Worm (Caenorhabditis elegans): ENCODE data around the gene mec-10.

The mec-10 gene

ce11 chrX:8479050-8479449 lies 8.9 kb upstream of the mec-10 start:
- TF ChIP-seq egl-27 (tag; optimal IDR thresholded peaks at IDR 0.05) (peak; percentile 16), F13H6.1 (tag; optimal IDR thresholded peaks at IDR 0.05) (peak; percentile 6), sma-9 (GFP tag; optimal IDR thresholded peaks at IDR 0.05) (peak; percentile 34), sma-9 (tag; optimal IDR thresholded peaks at IDR 0.05) (no peak), mdl-1 (tag; optimal IDR thresholded peaks at IDR 0.05) (peak in 1 of 2 experiments; percentile 25), zag-1 (tag; optimal IDR thresholded peaks at IDR 0.05) (peak; percentile 23), nhr-25 (tag; optimal IDR thresholded peaks at IDR 0.05) (no peak)

ce11 chrX:8477048-8477806 lies 7.1 kb upstream of the mec-10 start:
- TF ChIP-seq skn-1 (tag; optimal IDR thresholded peaks at IDR 0.05) (no peak), nhr-129 (tag; optimal IDR thresholded peaks at IDR 0.05) (peak; percentile 79), ztf-1 (GFP tag; conservative IDR thresholded peaks at IDR 0.05) (no peak), R02D3.7 (tag; optimal IDR thresholded peaks at IDR 0.05) (no peak), peb-1 (tag; optimal IDR thresholded peaks at IDR 0.05) (no peak), unc-55 (GFP tag; optimal IDR thresholded peaks at IDR 0.05) (no peak), egl-27 (tag; optimal IDR thresholded peaks at IDR 0.05) (peak; percentile 91), ZK546.5 (tag; optimal IDR thresholded peaks at IDR 0.05) (no peak), zag-1 (tag; optimal IDR thresholded peaks at IDR 0.05) (no peak), nhr-12 (tag; optimal IDR thresholded peaks at IDR 0.05) (no peak), nhr-21 (tag; optimal IDR thresholded peaks at IDR 0.05) (peak; percentile 99), lsy-2 (tag; optimal IDR thresholded peaks at IDR 0.05) (peak in 1 of 2 experiments; percentile 79), ceh-82 (tag; optimal IDR thresholded peaks at IDR 0.05) (no peak), alr-1 (tag; optimal IDR thresholded peaks at IDR 0.05) (no peak), nhr-23 (tag; optimal IDR thresholded peaks at IDR 0.05) (no peak), Y55F3AM.14 (GFP tag; optimal IDR thresholded peaks at IDR 0.05) (peak; percentile 77), lin-13 (GFP tag; optimal IDR thresholded peaks at IDR 0.05) (peak; percentile 21), elt-1 (tag; optimal IDR thresholded peaks at IDR 0.05) (no peak), nhr-25 (tag; optimal IDR thresholded peaks at IDR 0.05) (peak; percentile 98), blmp-1 (tag; optimal IDR thresholded peaks at IDR 0.05; ENCODE audit: insufficient read depth) (peak; percentile 88), dmd-4 (tag; optimal IDR thresholded peaks at IDR 0.05) (no peak), crh-2 (tag; optimal IDR thresholded peaks at IDR 0.05) (peak; percentile 58), mdl-1 (tag; optimal IDR thresholded peaks at IDR 0.05) (peak; percentile 89 to 94), fos-1 (tag; optimal IDR thresholded peaks at IDR 0.05) (peak; percentile 48), sma-3 (GFP tag; optimal IDR thresholded peaks at IDR 0.05) (peak; percentile 96), mbf-1 (tag; optimal IDR thresholded peaks at IDR 0.05) (no peak), C34F6.9 (tag; optimal IDR thresholded peaks at IDR 0.05) (peak; percentile 18), sma-9 (GFP tag; optimal IDR thresholded peaks at IDR 0.05) (peak; percentile 98), sma-9 (tag; optimal IDR thresholded peaks at IDR 0.05) (peak; percentile 89), nhr-77 (tag; optimal IDR thresholded peaks at IDR 0.05) (no peak), nhr-11 (tag; optimal IDR thresholded peaks at IDR 0.05) (no peak), unc-39 (tag; optimal IDR thresholded peaks at IDR 0.05) (no peak), nhr-10 (tag; optimal IDR thresholded peaks at IDR 0.05) (no peak), elt-3 (tag; optimal IDR thresholded peaks at IDR 0.05) (no peak), unc-62 (GFP tag; optimal IDR thresholded peaks at IDR 0.05) (peak; percentile 40), snpc-4 (tag; optimal IDR thresholded peaks at IDR 0.05) (peak; percentile 2), F13H6.1 (tag; optimal IDR thresholded peaks at IDR 0.05) (peak; percentile 84), ama-1 (optimal IDR thresholded peaks at IDR 0.05) (no peak), mab-5 (tag; optimal IDR thresholded peaks at IDR 0.05) (no peak), lin-11 (tag; optimal IDR thresholded peaks at IDR 0.05) (no peak), nhr-6 (tag; optimal IDR thresholded peaks at IDR 0.05) (peak; percentile 52), lin-39 (tag; optimal IDR thresholded peaks at IDR 0.05) (no peak), nhr-237 (tag; optimal IDR thresholded peaks at IDR 0.05) (peak; percentile 13), sem-4 (tag; optimal IDR thresholded peaks at IDR 0.05) (peak; percentile 69), ztf-4 (tag; optimal IDR thresholded peaks at IDR 0.05) (peak; percentile 18), gmeb-1 (tag; optimal IDR thresholded peaks at IDR 0.05) (peak; percentile 54), ceh-16 (tag; optimal IDR thresholded peaks at IDR 0.05) (peak; percentile 87), aly-2 (tag; optimal IDR thresholded peaks at IDR 0.05) (no peak), ztf-11 (tag; optimal IDR thresholded peaks at IDR 0.05) (no peak)
